Fruit fly (Drosophila melanogaster) Kc167 (cell line): ENCODE results near the gene CG15864.

Experiments
- Myc ChIP-seq: fragments of >200 bp; optimal IDR thresholded peaks from 2 replicates; lab custom pipeline; 2017; ENCODE audit warnings: missing external identifiers
- Sin3A ChIP-seq: fragments of >200 bp; optimal IDR thresholded peaks from 2 replicates; lab custom pipeline; 2018; ENCODE audit warnings: missing external identifiers
- h ChIP-seq: fragments of >200 bp; optimal IDR thresholded peaks from 3 replicates; lab custom pipeline; 2018; ENCODE audit warnings: missing external identifiers
- insv ChIP-seq: fragments of >200 bp; optimal IDR thresholded peaks from 3 replicates; lab custom pipeline; 2018; ENCODE audit warnings: missing external identifiers
- psq ChIP-seq: fragments of >200 bp; optimal IDR thresholded peaks from 2 replicates; lab custom pipeline; 2017; ENCODE audit warnings: missing external identifiers
- ttk ChIP-seq: sonication (Bioruptor generic); optimal IDR thresholded peaks from 2 replicates; lab custom pipeline; 2017; ENCODE audit warnings: missing external identifiers

CG15864 gene

DNA sequence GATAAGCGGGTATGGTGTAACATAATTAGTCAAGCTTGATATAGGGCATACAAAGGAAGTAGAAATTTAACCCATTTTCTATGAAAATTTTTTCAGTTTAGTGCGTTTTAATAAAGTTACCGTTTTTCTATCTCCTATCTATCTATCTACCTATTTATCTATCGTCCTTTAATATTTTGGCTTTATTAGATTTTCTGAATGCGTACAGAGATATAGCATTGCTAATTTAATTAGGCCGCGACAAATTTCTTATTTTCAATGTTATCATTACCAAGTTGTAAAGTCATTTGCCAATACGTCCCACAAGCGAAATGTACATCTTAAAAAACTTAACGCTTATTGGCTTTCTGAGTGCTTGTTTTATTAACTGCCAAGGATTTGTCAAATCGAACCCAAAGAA, at the start of gene CG15864:
Gene CG15864 (plus strand): TSS at position 301 of the 400 bp plus-strand sequence.
- no peak for TF ChIP-seq h (lab: Kevin White, UChicago)

DNA sequence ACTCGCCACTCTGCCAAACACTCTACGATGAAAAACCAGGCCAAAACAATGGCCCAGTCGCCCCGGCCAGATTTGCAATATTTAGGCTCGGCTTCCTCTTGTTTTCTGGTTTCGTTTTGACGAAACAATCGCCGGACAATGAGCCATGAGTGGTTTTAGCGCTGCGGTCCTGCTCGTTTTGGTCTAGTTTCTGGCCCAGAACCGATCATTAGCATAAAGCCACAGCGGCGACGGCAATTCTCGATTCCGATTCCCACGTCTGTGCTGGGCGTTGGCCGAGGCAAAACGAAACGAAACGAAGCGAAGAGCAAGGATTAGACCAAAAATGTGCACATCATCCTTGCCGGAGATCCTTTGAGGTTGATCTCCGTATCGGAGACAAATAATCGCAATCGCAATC, 44.9 kb upstream of the CG15864 start:
- TF ChIP-seq Myc (no peak), h (lab: Kevin White, UChicago) (no peak), psq (lab: Kevin White, UChicago) (no peak), insv (lab: Kevin White, UChicago) (no peak), ttk (lab: Kevin White, UChicago) (no peak), Sin3A (lab: Kevin White, UChicago) (no peak)

DNA sequence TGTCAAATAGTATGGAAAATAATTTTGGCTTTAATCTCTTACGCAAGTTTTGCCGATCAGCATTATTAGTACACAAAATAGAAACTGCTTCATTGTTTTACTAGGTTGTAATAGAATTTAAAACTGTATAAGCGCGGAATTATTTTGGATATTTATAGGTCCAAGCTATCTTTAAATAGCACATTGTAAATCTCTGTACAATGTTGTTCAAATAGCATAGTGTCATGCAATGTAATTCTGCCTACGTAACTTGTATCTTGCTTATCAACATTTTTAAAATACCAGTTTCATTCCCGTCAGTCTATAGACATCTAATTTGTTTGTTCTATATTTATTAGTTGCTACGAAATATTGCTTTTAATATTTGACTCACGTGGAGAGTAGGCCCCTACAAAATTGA, 43.5 kb upstream of the CG15864 start, which contains the start of gene CheA84a:
Gene CheA84a (minus strand): TSS at position 101 of the 400 bp plus-strand sequence.
- TF ChIP-seq psq (lab: Kevin White, UChicago) (no peak), h (lab: Kevin White, UChicago) (no peak), insv (lab: Kevin White, UChicago) (no peak), Myc (no peak), ttk (lab: Kevin White, UChicago) (no peak), Sin3A (lab: Kevin White, UChicago) (no peak)

DNA sequence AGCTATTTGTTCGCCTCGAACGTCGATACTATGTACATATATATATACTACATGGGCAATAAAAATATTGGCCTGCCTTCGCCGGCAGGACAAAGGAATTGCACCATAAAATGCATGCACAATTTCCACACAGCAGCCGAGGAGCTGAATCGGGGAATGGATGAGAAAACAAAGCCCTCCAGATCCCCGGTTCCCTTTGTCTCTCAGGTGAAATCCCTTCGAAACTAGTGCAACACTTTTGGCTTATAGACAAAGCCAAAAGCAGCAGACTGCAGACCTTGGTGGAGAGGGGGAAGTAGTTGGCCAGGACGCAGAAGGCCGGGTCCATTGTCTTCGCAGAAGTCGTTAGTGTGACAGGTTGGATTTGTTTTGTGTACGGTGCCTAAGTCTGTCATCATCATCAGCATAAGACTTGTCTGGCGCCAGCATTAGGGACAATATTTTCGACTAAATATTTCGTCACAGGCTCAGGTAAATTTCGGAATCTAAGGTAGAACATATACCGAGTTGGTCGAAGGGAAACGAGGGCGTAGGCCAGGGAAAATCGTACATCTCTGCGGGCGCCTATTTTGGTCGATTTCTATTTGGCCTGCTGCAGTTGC, 42.8 kb upstream of the CG15864 start:
- no peak for TF ChIP-seq Myc
- TF ChIP-seq h (lab: Kevin White, UChicago) = no peak
- TF ChIP-seq ttk (lab: Kevin White, UChicago) = no peak
- TF ChIP-seq psq (lab: Kevin White, UChicago) = no peak
- no peak for TF ChIP-seq insv (lab: Kevin White, UChicago)
- TF ChIP-seq Sin3A (lab: Kevin White, UChicago) = no peak

DNA sequence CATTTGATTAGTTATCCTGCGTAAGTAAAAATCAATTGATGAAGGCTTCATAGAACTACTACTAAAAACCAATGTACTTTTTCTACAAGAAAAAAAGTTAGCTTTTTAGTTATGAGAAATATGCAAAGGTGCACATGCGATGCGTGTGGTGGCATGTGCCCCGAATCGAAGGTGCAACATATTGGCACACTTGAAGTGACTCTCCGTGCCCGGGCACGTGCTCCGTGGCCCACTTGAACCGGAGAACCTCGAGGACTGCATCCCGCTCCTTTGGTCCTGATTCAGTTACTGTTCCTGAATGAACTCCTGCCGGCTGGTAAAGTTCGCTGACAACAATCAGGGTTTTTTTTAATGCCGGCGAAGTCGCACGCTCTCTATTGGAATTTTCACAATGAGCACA, 42.2 kb upstream of the CG15864 start:
- TF ChIP-seq psq (lab: Kevin White, UChicago) = no peak
- TF ChIP-seq ttk (lab: Kevin White, UChicago) = no peak
- TF ChIP-seq h (lab: Kevin White, UChicago) = no peak
- TF ChIP-seq insv (lab: Kevin White, UChicago) = no peak
- TF ChIP-seq Sin3A (lab: Kevin White, UChicago) = no peak
- no peak for TF ChIP-seq Myc

DNA sequence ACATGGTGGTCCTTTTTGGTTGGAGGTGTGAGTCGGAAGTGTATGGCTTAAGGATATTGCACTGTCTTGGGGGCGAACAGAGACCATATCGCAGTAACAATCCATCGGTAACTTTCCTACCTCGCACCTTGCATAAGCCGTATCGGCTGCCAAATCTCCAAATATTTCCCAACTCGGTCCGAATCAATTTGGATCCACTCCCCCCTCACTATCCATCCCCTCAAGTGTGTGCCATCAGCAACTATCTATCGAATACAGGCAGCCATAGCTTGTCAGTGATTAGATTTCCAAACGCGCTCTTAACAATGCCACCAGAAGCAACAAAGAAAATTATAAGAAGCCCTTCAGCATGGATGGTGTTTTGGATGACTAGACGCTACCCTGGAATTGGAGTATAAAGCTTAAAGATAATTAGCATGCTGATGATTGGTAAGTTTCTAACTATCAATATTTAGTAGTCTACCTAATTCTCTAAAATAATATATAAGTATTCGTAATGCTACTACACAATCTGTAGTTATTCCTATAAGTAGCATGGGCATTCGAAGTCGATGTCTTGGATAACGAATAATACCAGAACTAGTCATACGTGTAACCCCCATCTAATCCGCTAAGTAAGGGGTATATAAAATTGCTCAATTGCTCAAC, 41.5 kb upstream of the CG15864 start:
- TF ChIP-seq insv (lab: Kevin White, UChicago) (no peak), h (lab: Kevin White, UChicago) (no peak), Myc (no peak)

DNA sequence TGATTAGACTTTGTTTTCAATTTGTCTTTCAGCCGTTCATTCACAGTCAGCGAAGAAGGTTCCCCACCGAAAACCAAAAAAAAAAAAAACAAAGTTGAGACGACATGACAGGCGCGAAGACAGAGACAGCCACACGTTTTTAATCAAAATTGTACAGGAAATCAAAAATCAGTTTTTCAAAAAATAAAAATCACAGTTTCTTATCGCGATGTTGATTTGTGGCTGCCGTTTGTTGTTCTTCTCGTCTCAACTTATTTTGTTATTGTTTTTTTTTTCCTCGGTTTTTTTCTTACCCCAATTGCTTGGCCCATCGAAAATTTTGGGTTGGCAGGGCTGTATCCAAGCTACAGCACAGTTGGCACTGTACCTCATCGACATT, 41.0 kb upstream of the CG15864 start:
- TF ChIP-seq psq (lab: Kevin White, UChicago) (no peak), ttk (lab: Kevin White, UChicago) (no peak), h (lab: Kevin White, UChicago) (no peak)

DNA sequence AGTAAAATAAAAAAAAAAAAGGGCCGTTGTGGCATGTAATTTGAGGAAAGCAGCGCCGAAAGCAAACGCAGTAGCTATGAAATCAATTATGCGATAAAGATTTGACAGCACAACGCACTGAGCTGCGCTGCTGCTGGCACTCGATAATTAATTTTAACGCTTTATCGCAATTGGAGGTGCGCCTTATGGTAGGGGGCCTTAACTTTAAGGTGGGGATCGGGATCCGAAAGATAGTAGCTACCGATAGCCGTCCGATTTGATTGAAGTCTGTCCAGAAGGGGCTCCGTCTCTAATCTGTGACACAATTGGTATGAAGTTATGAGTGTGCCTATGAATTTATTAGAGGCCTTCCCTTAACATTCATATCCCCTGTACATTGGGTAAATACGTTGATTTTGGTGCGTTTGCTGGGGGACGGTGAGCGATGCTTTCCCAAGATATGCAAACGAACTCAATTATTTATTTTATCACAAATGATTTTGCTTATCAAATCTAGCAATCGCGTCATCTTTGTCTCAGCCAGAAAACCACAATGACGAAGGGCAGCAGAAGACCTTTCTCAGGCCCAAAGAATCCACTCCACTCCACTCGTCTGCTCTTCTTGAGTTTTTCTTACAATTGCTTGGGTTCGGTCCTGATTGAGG, 39.7 kb upstream of the CG15864 start:
- TF ChIP-seq psq (lab: Kevin White, UChicago) (no peak), Myc (no peak), insv (lab: Kevin White, UChicago) (no peak)

DNA sequence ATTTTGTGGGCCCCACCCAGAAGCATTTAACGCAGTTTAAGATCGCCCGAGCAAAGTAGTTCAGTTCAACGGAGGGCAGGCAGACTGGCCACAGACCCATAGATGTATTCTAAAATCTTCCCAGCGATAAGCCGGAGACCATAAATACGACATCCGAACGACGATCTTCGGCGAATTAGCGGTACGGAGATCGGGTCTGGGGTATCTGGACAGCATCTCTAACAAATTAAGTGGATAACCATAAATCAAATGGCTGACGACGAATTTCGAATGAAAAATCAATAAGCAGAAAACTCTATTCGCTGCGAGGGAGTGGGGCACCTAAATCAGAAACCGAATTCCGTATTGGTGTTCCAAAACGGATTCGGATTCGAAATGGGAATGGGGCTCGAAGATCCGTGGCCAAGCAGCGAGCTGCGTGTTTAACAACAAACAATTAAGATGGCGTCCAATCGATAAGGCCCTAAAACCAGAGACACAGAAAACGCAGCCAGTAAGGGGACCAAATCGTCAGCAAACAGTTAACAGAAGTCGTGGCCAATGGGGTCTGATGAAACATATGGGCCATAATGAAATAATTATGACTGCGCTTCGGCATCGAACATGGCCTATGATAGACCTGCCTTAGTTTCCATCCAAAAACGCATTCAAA, 37.3 kb upstream of the CG15864 start:
- no peak for TF ChIP-seq Sin3A (lab: Kevin White, UChicago)
- TF ChIP-seq psq (lab: Kevin White, UChicago) = no peak
- no peak for TF ChIP-seq ttk (lab: Kevin White, UChicago)
- TF ChIP-seq insv (lab: Kevin White, UChicago) = no peak
- no peak for TF ChIP-seq h (lab: Kevin White, UChicago)
- no peak for TF ChIP-seq Myc

DNA sequence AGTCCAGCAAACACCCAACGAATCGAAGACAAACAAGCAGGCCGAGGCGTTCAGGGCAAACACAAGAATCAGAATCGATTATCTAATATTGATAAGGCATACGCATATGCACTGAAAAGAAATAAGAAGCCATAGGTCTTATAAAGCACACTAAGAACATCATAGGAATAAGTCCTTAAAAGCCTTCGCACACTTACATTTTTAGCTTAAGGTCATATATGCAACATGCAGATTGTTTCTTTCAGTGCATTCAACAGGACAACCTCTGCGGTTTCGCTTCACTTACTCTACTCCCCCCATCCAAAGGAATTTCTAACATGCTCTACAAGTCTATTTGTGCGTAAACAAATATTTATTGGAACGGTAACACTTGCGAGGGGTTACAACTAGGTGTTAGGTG, 35.6 kb upstream of the CG15864 start:
- no peak for TF ChIP-seq Myc
- TF ChIP-seq ttk (lab: Kevin White, UChicago) = no peak
- TF ChIP-seq psq (lab: Kevin White, UChicago) = no peak
- no peak for TF ChIP-seq Sin3A (lab: Kevin White, UChicago)
- no peak for TF ChIP-seq insv (lab: Kevin White, UChicago)
- no peak for TF ChIP-seq h (lab: Kevin White, UChicago)

DNA sequence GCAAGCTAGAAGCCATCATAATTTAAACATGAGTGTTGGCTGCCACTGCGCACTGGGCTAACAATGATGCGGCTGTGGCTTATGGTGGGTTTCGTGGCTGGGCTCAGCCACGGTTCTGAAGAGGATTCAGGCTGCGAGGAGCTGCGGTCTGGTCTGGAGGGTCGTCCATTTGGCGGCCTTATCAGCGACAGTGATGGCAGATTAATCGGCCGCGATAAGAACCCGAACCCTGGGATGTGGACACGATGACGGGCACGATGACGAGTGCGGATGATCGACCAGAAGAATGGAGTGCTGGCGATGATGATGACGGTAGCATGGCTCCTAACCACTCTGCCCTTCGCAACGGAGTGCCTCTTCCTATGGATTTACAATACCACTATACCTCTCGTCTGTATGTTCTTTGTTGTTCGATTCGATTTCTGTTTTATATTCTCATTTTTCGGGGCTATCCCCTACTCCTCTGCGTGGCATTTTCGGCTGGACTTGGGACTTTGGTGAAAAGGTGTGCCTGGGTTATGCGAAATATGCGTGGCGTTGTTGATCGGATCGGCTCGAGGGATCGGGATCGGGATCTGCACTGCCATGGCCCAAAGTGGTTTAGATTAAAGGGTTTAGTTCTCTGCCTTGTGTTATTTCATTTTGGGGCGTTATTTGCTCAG, 32.6 kb upstream of the CG15864 start:
- TF ChIP-seq h (lab: Kevin White, UChicago) (no peak), Sin3A (lab: Kevin White, UChicago) (no peak)

DNA sequence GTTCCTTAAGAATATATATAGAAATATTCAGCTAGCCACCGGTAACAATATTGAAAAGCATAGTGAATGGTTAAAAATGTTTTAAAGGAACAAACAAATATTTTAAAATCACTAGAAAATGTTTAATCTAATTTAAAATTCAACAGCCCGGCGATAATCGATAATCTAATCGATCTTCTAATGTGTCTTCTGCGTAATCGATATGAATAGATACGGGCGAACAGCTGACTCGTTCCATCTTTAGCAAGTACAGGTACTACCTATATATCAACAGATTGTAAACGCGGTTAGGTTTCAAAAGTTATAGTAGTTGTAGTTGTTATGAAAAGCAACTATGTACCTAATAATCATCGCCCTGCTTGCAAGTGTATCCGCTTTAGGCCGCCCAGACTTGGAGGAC, 30.5 kb upstream of the CG15864 start, which contains the start of gene CG7800:
Gene CG7800 (plus strand): TSS at position 231 of the 400 bp plus-strand sequence.
- TF ChIP-seq h (lab: Kevin White, UChicago) (no peak), Myc (no peak), ttk (lab: Kevin White, UChicago) (no peak), insv (lab: Kevin White, UChicago) (no peak)
